Worm (Caenorhabditis elegans) whole organism, midembryonic: Measurements from ENCODE around the gene srd-8.

Experiments
- T22C8.4 ChIP-seq: fragments of 200-800 bp; sonication (Bioruptor generic); IDR thresholded peaks from 2 replicates; pipeline ENCODE4 v1.3.6; 2022; ENCODE audit warnings: missing genetic modification characterization, missing compliant biosample characterization
- cog-1 ChIP-seq: sonication (generic microtip); optimal IDR thresholded peaks from 2 replicates; lab custom pipeline; 2016; ENCODE audit warnings: missing genetic modification characterization, missing compliant biosample characterization
- flt-1 ChIP-seq: fragments of 200-800 bp; sonication (Bioruptor generic); IDR thresholded peaks from 2 replicates; pipeline ENCODE4 v1.3.6; 2022; ENCODE audit warnings: missing genetic modification characterization, missing compliant biosample characterization
- klf-2 ChIP-seq: fragments of 200-800 bp; sonication (Bioruptor generic); conservative IDR thresholded peaks from 2 replicates; pipeline ENCODE4 v1.3.6; 2022; ENCODE audit warnings: missing genetic modification reagents, missing genetic modification characterization, missing compliant biosample characterization
- med-1 ChIP-seq: sonication (generic microtip); optimal IDR thresholded peaks from 2 replicates; lab custom pipeline; 2017; ENCODE audit warnings: missing genetic modification characterization, mild to moderate bottlenecking, missing compliant biosample characterization, antibody characterized with exemption, missing genetic modification reagents; ENCODE audit not compliant: insufficient read depth
- ref-1 ChIP-seq: fragments of 200-800 bp; sonication (Bioruptor generic); conservative IDR thresholded peaks from 2 replicates; pipeline ENCODE4 v1.3.6; 2022; ENCODE audit warnings: missing genetic modification reagents, missing genetic modification characterization, missing compliant biosample characterization
- tab-1 ChIP-seq: fragments of 200-800 bp; sonication (Bioruptor generic); IDR thresholded peaks from 2 replicates; pipeline ENCODE4 v1.3.6; 2022; ENCODE audit warnings: missing genetic modification characterization, missing compliant biosample characterization
- ztf-23 ChIP-seq: fragments of 200-800 bp; sonication (Bioruptor generic); IDR thresholded peaks from 2 replicates; pipeline ENCODE4 v1.3.6; 2022; ENCODE audit warnings: missing genetic modification reagents, missing genetic modification characterization, missing compliant biosample characterization
- ztf-29 ChIP-seq: fragments of 200-800 bp; sonication (Bioruptor generic); IDR thresholded peaks from 2 replicates; pipeline ENCODE4 v1.3.6; 2022; ENCODE audit warnings: missing genetic modification reagents, missing genetic modification characterization, missing compliant biosample characterization

srd-8 gene

DNA sequence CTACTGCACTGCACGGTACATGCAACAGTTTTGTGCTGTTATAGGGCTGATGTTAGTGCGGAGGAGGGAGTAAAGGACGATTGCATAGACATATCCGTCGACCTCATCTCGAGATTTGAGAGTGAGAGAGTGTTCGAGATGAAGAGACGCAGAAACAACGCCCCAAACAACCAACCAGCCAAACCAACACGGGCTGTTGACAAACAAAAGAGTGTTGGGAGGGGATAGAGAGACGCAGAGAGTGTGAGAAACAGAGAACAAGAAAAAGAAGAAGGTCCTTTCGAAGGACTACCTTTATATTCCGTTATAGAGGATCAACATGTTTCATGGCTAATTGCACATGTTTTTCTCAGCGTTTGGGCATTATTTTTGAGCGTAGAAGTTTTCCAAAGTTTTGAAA lies 45.1 kb downstream of the srd-8 start:
- TF ChIP-seq klf-2 (GFP tag; lab: Robert Waterston, UW) (no peak), T22C8.4 (GFP tag; lab: Robert Waterston, UW) (no peak), med-1 (no peak), tab-1 (GFP tag; lab: Robert Waterston, UW) (no peak), ztf-23 (peak; percentile 54; the same call in 1 of the 2 replicates), flt-1 (peak; percentile 60; the same call in 1 of the 2 replicates), ztf-29 (GFP tag; lab: Robert Waterston, UW) (no peak), ref-1 (GFP tag; lab: Robert Waterston, UW) (no peak), cog-1 (tag; lab: Kevin White, UChicago) (peak; percentile 87)

- TF ChIP-seq klf-2 (GFP tag; lab: Robert Waterston, UW) = no peak
- no peak for TF ChIP-seq cog-1 (tag; lab: Kevin White, UChicago)
- TF ChIP-seq T22C8.4 (GFP tag; lab: Robert Waterston, UW) = no peak
- no peak for TF ChIP-seq ztf-29 (GFP tag; lab: Robert Waterston, UW)
- TF ChIP-seq flt-1 = no peak
- no peak for TF ChIP-seq ref-1 (GFP tag; lab: Robert Waterston, UW)
- TF ChIP-seq med-1 = no peak
- no peak for TF ChIP-seq tab-1 (GFP tag; lab: Robert Waterston, UW)
- no peak for TF ChIP-seq ztf-23
These were observed 46.8 kb downstream of the srd-8 start for ce11 chrIV:5598515-5599132.

ce11 chrIV:5595567-5595966 lies 49.8 kb downstream of the srd-8 start:
- TF ChIP-seq ref-1 (GFP tag; lab: Robert Waterston, UW) (no peak), cog-1 (tag; lab: Kevin White, UChicago) (no peak), ztf-29 (GFP tag; lab: Robert Waterston, UW) (no peak), med-1 (no peak), flt-1 (no peak), klf-2 (GFP tag; lab: Robert Waterston, UW) (no peak), T22C8.4 (GFP tag; lab: Robert Waterston, UW) (no peak), tab-1 (GFP tag; lab: Robert Waterston, UW) (no peak), ztf-23 (no peak)

- no peak for TF ChIP-seq T22C8.4 (GFP tag; lab: Robert Waterston, UW)
- peak; percentile 31 for TF ChIP-seq cog-1 (tag; lab: Kevin White, UChicago)
These were observed 51.6 kb downstream of the srd-8 start for ce11 chrIV:5593804-5594214.
